Fruit fly (Drosophila melanogaster): ENCODE data around the gene gro.

The gro gene

DNA sequence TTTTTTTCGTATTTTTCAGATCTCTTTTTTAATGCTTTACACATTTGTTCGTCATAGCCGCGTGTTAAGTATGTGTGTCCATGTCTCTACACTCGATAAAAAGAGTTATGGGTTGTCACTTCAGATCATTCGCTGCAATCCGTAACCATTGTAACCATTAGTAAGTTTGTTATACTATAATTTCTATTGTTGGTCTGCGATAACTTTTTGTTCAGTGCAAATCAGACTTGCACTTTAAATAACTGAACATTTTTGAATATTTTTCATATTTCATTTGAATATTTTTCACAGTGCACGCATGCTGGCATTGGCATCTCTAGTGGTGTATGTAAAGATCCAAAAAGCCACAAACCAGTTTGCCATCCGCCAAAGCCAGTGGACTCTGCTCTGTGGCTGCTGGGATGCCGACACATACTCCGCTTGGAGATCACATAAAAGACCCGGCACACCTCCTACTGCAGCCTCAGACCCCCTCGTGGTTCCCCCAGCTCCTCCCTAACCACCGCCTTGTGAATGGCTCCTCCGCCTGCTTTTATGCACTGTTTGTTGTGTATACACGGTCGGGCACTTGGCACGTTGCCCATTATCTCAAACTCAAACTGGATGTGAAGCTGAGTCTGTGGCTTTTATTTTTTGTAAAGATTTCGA, 32.5 kb upstream of the gro start (continued):
- peak; percentile 96 for TF ChIP-seq CG11762 (GFP tag; optimal IDR thresholded peaks at IDR 0.05; ENCODE audit: insufficient read depth)
- TF ChIP-seq CG1621 (tag; optimal IDR thresholded peaks at IDR 0.05), result peak; percentile 96
- TF ChIP-seq CG9139 (GFP tag; optimal IDR thresholded peaks at IDR 0.05), result peak; percentile 95
- peak; percentile 97 for TF ChIP-seq cyc (GFP tag; optimal IDR thresholded peaks at IDR 0.05)
- peak; percentile 93 for TF ChIP-seq CG16779 (tag; optimal IDR thresholded peaks at IDR 0.05)
- TF ChIP-seq Gug (GFP tag; IDR thresholded peaks at IDR 0.05), result peak; percentile 92
- peak; percentile 88 for TF ChIP-seq fd85E (GFP tag; optimal IDR thresholded peaks at IDR 0.05)
- peak; percentile 82 for TF ChIP-seq CG6854 (GFP tag; optimal IDR thresholded peaks at IDR 0.05)
- TF ChIP-seq Ets21C (GFP tag; optimal IDR thresholded peaks at IDR 0.05), result peak; percentile 95
- TF ChIP-seq Sox14 (GFP tag; optimal IDR thresholded peaks at IDR 0.05), result peak; percentile 98
- peak; percentile 98 for TF ChIP-seq CG3032 (tag; optimal IDR thresholded peaks at IDR 0.05)
- peak; percentile 95 for TF ChIP-seq Lpt (GFP tag; optimal IDR thresholded peaks at IDR 0.05)
- TF ChIP-seq CG10669 (GFP tag; optimal IDR thresholded peaks at IDR 0.05), result peak; percentile 98
- TF ChIP-seq CG10631 (GFP tag; optimal IDR thresholded peaks at IDR 0.05), result peak; percentile 97
- TF ChIP-seq CG8319 (GFP tag; optimal IDR thresholded peaks at IDR 0.05), result peak; percentile 92
- TF ChIP-seq CG4318 (GFP tag; optimal IDR thresholded peaks at IDR 0.05), result peak; percentile 93
- TF ChIP-seq CG15336 (GFP tag; IDR thresholded peaks at IDR 0.05), result peak; percentile 96
- peak; percentile 98 for TF ChIP-seq Hr4 (GFP tag; optimal IDR thresholded peaks at IDR 0.05)
- TF ChIP-seq CG6163 (GFP tag; IDR thresholded peaks at IDR 0.05), result peak; percentile 95
- TF ChIP-seq CG6792 (GFP tag; optimal IDR thresholded peaks at IDR 0.05), result peak; percentile 97
- peak; percentile 98 for TF ChIP-seq CG31627 (GFP tag; optimal IDR thresholded peaks at IDR 0.05)
- peak; percentile 97 for TF ChIP-seq Smox (GFP tag; optimal IDR thresholded peaks at IDR 0.05)
- TF ChIP-seq esn (GFP tag; optimal IDR thresholded peaks at IDR 0.05), result peak; percentile 98
- peak; percentile 95 for TF ChIP-seq CG7368 (GFP tag; optimal IDR thresholded peaks at IDR 0.05)
- peak; percentile 96 for TF ChIP-seq Eip93F (GFP tag; optimal IDR thresholded peaks at IDR 0.05)
- TF ChIP-seq Hr38 (GFP tag; optimal IDR thresholded peaks at IDR 0.05), result no peak
- peak; percentile 99 for TF ChIP-seq Ets96B (tag; optimal IDR thresholded peaks at IDR 0.05)

DNA sequence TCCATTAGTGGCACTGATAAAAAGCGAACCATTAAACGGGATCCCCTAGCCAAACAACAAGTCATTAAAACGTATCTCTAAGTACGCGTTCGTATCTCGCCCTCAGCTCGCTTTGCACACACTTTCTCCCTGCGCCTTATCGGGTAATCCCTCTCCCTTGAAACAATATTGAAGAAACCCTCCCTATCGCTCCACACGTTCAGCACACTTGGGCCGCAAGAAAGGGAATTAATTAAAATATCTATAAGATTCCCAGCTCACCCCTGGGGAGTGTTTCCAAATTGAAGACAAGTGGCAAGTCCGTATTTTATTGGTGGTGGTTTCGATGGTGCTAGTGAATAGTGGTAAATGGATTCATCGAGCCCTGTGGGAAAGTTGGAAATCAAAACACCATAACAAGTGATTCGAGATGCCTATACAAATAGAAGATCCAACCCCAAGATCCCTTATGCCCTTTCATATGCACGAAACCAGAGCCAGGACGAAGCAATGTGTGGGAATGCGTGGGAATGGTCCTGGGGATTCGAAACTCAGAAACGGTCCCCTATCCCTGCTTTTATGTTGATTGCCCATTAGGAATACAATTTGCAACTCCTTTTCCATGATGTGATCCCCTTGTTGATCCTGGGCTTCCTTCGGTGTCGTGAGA, 31.6 kb upstream of the gro start:
- TF ChIP-seq Blimp-1 (GFP tag; optimal IDR thresholded peaks at IDR 0.05) (no peak), Eip78C (GFP tag) (peak; percentile 36)

DNA sequence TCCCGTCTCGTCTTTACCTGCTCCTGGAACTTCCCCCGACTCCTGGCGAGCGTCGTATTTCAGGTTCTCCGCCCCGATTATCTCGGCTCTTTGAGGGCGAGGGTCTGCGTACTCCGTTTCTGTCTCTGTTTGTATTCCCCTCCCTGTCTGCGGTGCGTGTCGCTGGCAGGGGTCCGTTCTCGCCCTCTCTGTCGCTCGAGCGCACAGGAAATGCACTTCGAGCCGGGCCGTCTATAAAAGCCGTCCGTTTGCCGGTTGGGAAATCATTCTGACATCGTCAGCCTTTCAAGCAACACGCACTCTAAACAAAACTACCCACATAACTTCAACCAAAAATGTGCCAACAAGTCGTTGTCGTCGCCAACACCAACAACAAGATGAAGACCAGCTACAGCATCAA, 30.9 kb upstream of the gro start:
- TF ChIP-seq Sox15 (GFP tag; optimal IDR thresholded peaks at IDR 0.05), result no peak
- TF ChIP-seq vri (GFP tag; optimal IDR thresholded peaks at IDR 0.05), result peak; percentile 19
- peak; percentile 27 for TF ChIP-seq CG1621 (tag; optimal IDR thresholded peaks at IDR 0.05)
- no peak for TF ChIP-seq dac (GFP tag; optimal IDR thresholded peaks at IDR 0.05)
- peak; percentile 33 for TF ChIP-seq Sox102F (GFP tag; optimal IDR thresholded peaks at IDR 0.05)
- peak; percentile 17 for TF ChIP-seq dsx (GFP tag; optimal IDR thresholded peaks at IDR 0.05; ENCODE audit: poor library complexity, severe bottlenecking)
- TF ChIP-seq svp (GFP tag), result peak; percentile 44
- peak; percentile 59 for TF ChIP-seq CG6854 (GFP tag; optimal IDR thresholded peaks at IDR 0.05)
- peak; percentile 25 for TF ChIP-seq CG6808 (GFP tag; optimal IDR thresholded peaks at IDR 0.05)
- no peak for TF ChIP-seq Eip78C (GFP tag)
- no peak for TF ChIP-seq CG8319 (GFP tag; optimal IDR thresholded peaks at IDR 0.05)
- peak; percentile 36 to 86 for TF ChIP-seq ss (GFP tag; optimal IDR thresholded peaks at IDR 0.05)
- peak; percentile 37 for TF ChIP-seq fkh (GFP tag; optimal IDR thresholded peaks at IDR 0.05)
- TF ChIP-seq net (GFP tag; optimal IDR thresholded peaks at IDR 0.05), result peak; percentile 13
